Worm (Caenorhabditis elegans): ENCODE measurements around the gene ttr-14.

ttr-14 gene

DNA sequence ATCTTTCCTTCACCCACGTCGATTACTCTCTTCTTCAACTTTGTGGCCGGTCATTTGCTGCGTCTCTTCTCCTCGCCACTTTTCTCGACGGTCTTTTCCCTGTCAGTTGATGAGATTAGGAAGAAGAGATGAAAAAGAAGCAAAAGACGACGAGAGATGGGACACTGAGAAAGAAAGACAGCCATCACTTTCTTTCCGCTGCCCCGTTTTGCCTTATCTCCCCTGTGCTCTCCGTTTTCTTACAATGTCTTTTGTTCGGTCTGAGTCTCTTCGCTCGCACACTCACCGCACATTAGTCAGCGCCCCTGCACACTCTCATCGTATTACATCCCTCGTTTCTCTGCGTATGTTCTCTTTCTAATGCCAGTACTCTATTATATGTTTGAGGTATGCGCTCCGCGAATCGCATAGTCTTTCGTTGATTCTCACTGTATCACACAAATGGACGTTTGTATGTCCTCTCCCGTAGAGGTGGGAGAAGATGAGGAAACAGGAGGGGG lies 21.1 kb upstream of the ttr-14 start (continued):
- TF ChIP-seq ceh-82 (tag; optimal IDR thresholded peaks at IDR 0.05) (peak; percentile 76), daf-12 (tag; optimal IDR thresholded peaks at IDR 0.05) (peak; percentile 74), ZK546.5 (tag; optimal IDR thresholded peaks at IDR 0.05) (no peak), ztf-11 (tag; optimal IDR thresholded peaks at IDR 0.05) (no peak), ceh-9 (tag; optimal IDR thresholded peaks at IDR 0.05) (peak; percentile 39), nhr-67 (tag; optimal IDR thresholded peaks at IDR 0.05) (no peak), fkh-2 (tag; optimal IDR thresholded peaks at IDR 0.05) (no peak), aly-2 (tag; optimal IDR thresholded peaks at IDR 0.05) (no peak), nhr-237 (tag; optimal IDR thresholded peaks at IDR 0.05) (no peak), mdl-1 (tag; optimal IDR thresholded peaks at IDR 0.05) (peak; percentile 91), egl-27 (tag; optimal IDR thresholded peaks at IDR 0.05) (peak; percentile 92), nhr-77 (tag; optimal IDR thresholded peaks at IDR 0.05) (peak; percentile 88)

DNA sequence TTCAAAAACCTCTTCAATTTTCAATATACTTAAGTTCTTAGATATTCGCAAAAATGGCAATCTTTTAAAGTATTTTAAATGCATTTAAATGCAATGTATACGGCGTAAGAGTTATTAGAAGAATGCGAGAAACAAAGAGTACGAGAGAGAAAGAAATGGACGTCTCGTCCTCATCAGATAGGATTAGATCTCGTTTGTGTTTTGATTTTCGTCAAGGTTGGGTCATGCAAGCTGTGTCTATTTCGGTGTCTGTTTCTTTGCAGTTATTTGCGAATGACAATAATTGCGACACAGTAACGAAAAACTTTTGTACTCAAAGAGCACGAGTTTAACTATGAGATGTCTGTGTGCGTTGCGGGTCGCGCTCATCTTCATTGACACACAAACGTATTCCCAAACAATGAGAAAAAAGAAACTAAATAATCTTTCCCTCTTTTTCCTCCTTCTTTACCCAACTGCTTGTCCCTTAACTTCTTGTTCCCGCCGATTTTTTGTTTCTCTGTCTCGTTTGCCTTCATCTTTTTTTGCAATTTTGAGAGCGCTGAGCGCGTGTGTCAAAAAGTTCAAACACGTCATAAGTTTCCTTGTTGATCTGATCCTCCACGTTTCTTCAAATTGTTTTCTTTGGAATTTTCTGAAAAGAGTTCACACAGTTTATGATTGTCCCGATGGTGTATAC lies 20.2 kb upstream of the ttr-14 start:
- no peak for TF ChIP-seq lin-15B (tag; optimal IDR thresholded peaks at IDR 0.05)
- TF ChIP-seq pha-4 (tag; optimal IDR thresholded peaks at IDR 0.05) = peak; percentile 92
- TF ChIP-seq nhr-76 (tag; optimal IDR thresholded peaks at IDR 0.05) = no peak
- TF ChIP-seq elt-1 (tag; optimal IDR thresholded peaks at IDR 0.05) = peak; percentile 62
- peak; percentile 32 for TF ChIP-seq nhr-23 (tag; optimal IDR thresholded peaks at IDR 0.05)
- no peak for TF ChIP-seq ztf-11 (tag; optimal IDR thresholded peaks at IDR 0.05)
- TF ChIP-seq ztf-4 (tag; optimal IDR thresholded peaks at IDR 0.05) = no peak

DNA sequence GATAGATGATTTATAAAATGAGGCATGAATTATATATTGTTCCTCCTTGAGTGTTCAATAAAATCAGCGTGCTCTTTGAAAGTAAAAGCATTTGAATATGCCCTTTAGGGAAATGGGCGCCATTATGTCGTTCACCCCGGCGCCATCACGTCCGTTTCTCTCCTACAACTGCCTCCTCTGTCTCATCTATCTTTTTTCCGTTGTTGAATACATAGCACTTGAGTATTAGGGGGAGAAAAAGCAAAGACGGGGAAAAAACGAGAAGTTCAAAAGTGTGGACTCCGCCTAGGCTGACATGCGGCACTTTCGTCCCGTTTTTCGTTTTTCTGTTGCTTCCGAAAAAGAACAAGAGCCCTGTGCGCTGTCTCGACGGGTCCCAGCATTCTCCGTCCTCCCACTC lies 19.6 kb upstream of the ttr-14 start:
- no peak for TF ChIP-seq skn-1 (tag; optimal IDR thresholded peaks at IDR 0.05)
- TF ChIP-seq pha-4 (tag; optimal IDR thresholded peaks at IDR 0.05) = peak; percentile 5
- TF ChIP-seq tbx-2 (tag; optimal IDR thresholded peaks at IDR 0.05) = no peak
- TF ChIP-seq elt-1 (tag; optimal IDR thresholded peaks at IDR 0.05) = peak; percentile 31
- no peak for TF ChIP-seq zag-1 (tag; optimal IDR thresholded peaks at IDR 0.05)
- TF ChIP-seq nhr-25 (tag; optimal IDR thresholded peaks at IDR 0.05) = no peak
- TF ChIP-seq fkh-10 (GFP tag; optimal IDR thresholded peaks at IDR 0.05) = no peak
- no peak for TF ChIP-seq R02D3.7 (tag; optimal IDR thresholded peaks at IDR 0.05)
- no peak for TF ChIP-seq nhr-77 (tag; optimal IDR thresholded peaks at IDR 0.05)
- TF ChIP-seq ceh-16 (tag; optimal IDR thresholded peaks at IDR 0.05) = no peak
- no peak for TF ChIP-seq nhr-237 (tag; optimal IDR thresholded peaks at IDR 0.05)
- no peak for TF ChIP-seq mdl-1 (tag; optimal IDR thresholded peaks at IDR 0.05)
- TF ChIP-seq eor-1 (tag; optimal IDR thresholded peaks at IDR 0.05) = no peak
- no peak for TF ChIP-seq elt-3 (tag; optimal IDR thresholded peaks at IDR 0.05)
- TF ChIP-seq mml-1 (tag; optimal IDR thresholded peaks at IDR 0.05) = no peak
- TF ChIP-seq hmg-11 (tag; optimal IDR thresholded peaks at IDR 0.05) = no peak
- no peak for TF ChIP-seq nhr-76 (tag; optimal IDR thresholded peaks at IDR 0.05)
- peak; percentile 36 for TF ChIP-seq nfya-1 (tag; optimal IDR thresholded peaks at IDR 0.05; ENCODE audit: insufficient read depth)
- TF ChIP-seq elt-2 (tag; optimal IDR thresholded peaks at IDR 0.05) = peak; percentile 21
- TF ChIP-seq ceh-82 (tag; optimal IDR thresholded peaks at IDR 0.05) = no peak
- no peak for TF ChIP-seq egl-5 (tag; optimal IDR thresholded peaks at IDR 0.05)
- TF ChIP-seq nhr-28 (tag; optimal IDR thresholded peaks at IDR 0.05) = no peak
- no peak for TF ChIP-seq nhr-12 (tag; optimal IDR thresholded peaks at IDR 0.05)
- no peak for TF ChIP-seq ztf-11 (tag; optimal IDR thresholded peaks at IDR 0.05)
- TF ChIP-seq nhr-11 (tag; optimal IDR thresholded peaks at IDR 0.05) = no peak
- no peak for TF ChIP-seq fkh-2 (tag; optimal IDR thresholded peaks at IDR 0.05)
- TF ChIP-seq ama-1 (optimal IDR thresholded peaks at IDR 0.05) = no peak
- TF ChIP-seq ceh-9 (tag; optimal IDR thresholded peaks at IDR 0.05) = no peak
- no peak for TF ChIP-seq aly-2 (tag; optimal IDR thresholded peaks at IDR 0.05)
- peak; percentile 28 for TF ChIP-seq lin-39 (tag; optimal IDR thresholded peaks at IDR 0.05)
- TF ChIP-seq nhr-43 (tag; optimal IDR thresholded peaks at IDR 0.05; ENCODE audit: poor library complexity, severe bottlenecking) = no peak
- peak; percentile 16 for TF ChIP-seq lsy-12 (tag; optimal IDR thresholded peaks at IDR 0.05)
- TF ChIP-seq daf-12 (tag; optimal IDR thresholded peaks at IDR 0.05) = no peak
- peak; percentile 49 for TF ChIP-seq pqm-1 (tag; optimal IDR thresholded peaks at IDR 0.05)
- no peak for TF ChIP-seq unc-39 (tag; optimal IDR thresholded peaks at IDR 0.05)
- no peak for TF ChIP-seq nhr-67 (tag; optimal IDR thresholded peaks at IDR 0.05)
- no peak for TF ChIP-seq ceh-28 (tag; optimal IDR thresholded peaks at IDR 0.05)

Data from whole organism, L3 larva.